Fruit fly (Drosophila melanogaster) whole organism, wandering third instar larva: ENCODE results near the gene Acat2.

Experiments
- CG32264 ChIP-seq: fragments of 200-800 bp; sonication (Bioruptor generic); optimal IDR thresholded peaks from 2 replicates; lab custom pipeline; 2016; ENCODE audit warnings: missing biosample characterization, missing genetic modification characterization
- N ChIP-seq: fragments of >200 bp; optimal IDR thresholded peaks from 2 replicates; lab custom pipeline; 2018; ENCODE audit warnings: missing biosample characterization, missing external identifiers, missing genetic modification characterization
- brk ChIP-seq: fragments of 200-800 bp; sonication (Bioruptor generic); optimal IDR thresholded peaks from 2 replicates; lab custom pipeline; 2016; ENCODE audit warnings: missing biosample characterization, mild to moderate bottlenecking, missing genetic modification characterization

- TF ChIP-seq CG32264 (GFP tag; lab: Kevin White, UChicago) (no peak), N (GFP tag; lab: Kevin White, UChicago) (no peak), brk (GFP tag; lab: Kevin White, UChicago) (no peak)
These were observed 207 bp downstream of the Acat2 start for dm6 chr3L:1302950-1303352.
